Worm (Caenorhabditis elegans): ENCODE measurements around the gene F13A7.11.

Gene F13A7.11

ce11 chrV:16376430-16376948, 18.6 kb downstream of the F13A7.11 start:
- TF ChIP-seq lin-13 (GFP tag; optimal IDR thresholded peaks at IDR 0.05) = no peak
- peak; percentile 95 for TF ChIP-seq set-16 (GFP tag; IDR thresholded peaks at IDR 0.05)
- 0 out of 2 replicates have a peak, but pooled peaks have one; percentile 41 for TF ChIP-seq snpc-1.2 (GFP tag; IDR thresholded peaks at IDR 0.05)

- peak in 1 of 2 experiments; percentile 62 for TF ChIP-seq unc-62 (GFP tag; optimal IDR thresholded peaks at IDR 0.05 in 1 of 2)
- no peak for TF ChIP-seq unc-62 (tag; optimal IDR thresholded peaks at IDR 0.05)
- no peak for TF ChIP-seq ZK546.5 (tag; optimal IDR thresholded peaks at IDR 0.05)
Measured at ce11 chrV:16374676-16375075, 20.4 kb downstream of the F13A7.11 start, which contains the start of gene srv-34. TSS of gene srv-34 (minus strand) at chrV:16374776.

ce11 chrV:16370039-16370438, 25.1 kb downstream of the F13A7.11 start:
- peak; percentile 78 for TF ChIP-seq dve-1 (tag; optimal IDR thresholded peaks at IDR 0.05; ENCODE audit: insufficient read depth)
- peak; percentile 75 for TF ChIP-seq madf-9 (GFP tag; conservative IDR thresholded peaks at IDR 0.05)
- TF ChIP-seq lin-13 (GFP tag; optimal IDR thresholded peaks at IDR 0.05) = peak; percentile 89
- TF ChIP-seq lin-39 (tag; optimal IDR thresholded peaks at IDR 0.05) = no peak
- TF ChIP-seq cey-2 (tag; optimal IDR thresholded peaks at IDR 0.05; ENCODE audit: borderline replicate concordance, insufficient read depth) = no peak
- peak; percentile 87 for TF ChIP-seq nhr-102 (tag; optimal IDR thresholded peaks at IDR 0.05)
- TF ChIP-seq ceh-44 (GFP tag; IDR thresholded peaks at IDR 0.05) = peak; percentile 63; the same call in 1 of the 2 replicates
- TF ChIP-seq lim-7 (GFP tag; IDR thresholded peaks at IDR 0.05) = peak; percentile 90
- TF ChIP-seq skn-1 (tag; optimal IDR thresholded peaks at IDR 0.05) = no peak
- TF ChIP-seq ztf-7 (tag; optimal IDR thresholded peaks at IDR 0.05) = peak; percentile 51
- TF ChIP-seq lin-1 (GFP tag; IDR thresholded peaks at IDR 0.05) = peak; percentile 82
- TF ChIP-seq php-3 (GFP tag; IDR thresholded peaks at IDR 0.05) = peak; percentile 80
- peak; percentile 91 for TF ChIP-seq mep-1 (tag; optimal IDR thresholded peaks at IDR 0.05)
- peak; percentile 84 for TF ChIP-seq F49E8.2 (tag; optimal IDR thresholded peaks at IDR 0.05; ENCODE audit: borderline replicate concordance)
- peak; percentile 91 for TF ChIP-seq hmg-1.1 (GFP tag; IDR thresholded peaks at IDR 0.05)
- 0 out of 2 replicates have a peak, but pooled peaks have one; percentile 65 for TF ChIP-seq zip-11 (GFP tag; IDR thresholded peaks at IDR 0.05)
- TF ChIP-seq ZK546.5 (tag; optimal IDR thresholded peaks at IDR 0.05) = no peak
- TF ChIP-seq daf-19 (GFP tag; conservative IDR thresholded peaks at IDR 0.05) = no peak
- TF ChIP-seq aha-1 (tag) = peak; percentile 98
- TF ChIP-seq dmd-9 (GFP tag; IDR thresholded peaks at IDR 0.05) = peak; percentile 75
- TF ChIP-seq gei-8 (GFP tag; optimal IDR thresholded peaks at IDR 0.05) = peak; percentile 66
- no peak for TF ChIP-seq nhr-237 (tag; optimal IDR thresholded peaks at IDR 0.05)
- TF ChIP-seq zag-1 (tag; optimal IDR thresholded peaks at IDR 0.05) = no peak
- TF ChIP-seq unc-62 (GFP tag; optimal IDR thresholded peaks at IDR 0.05 in 1 of 2) = peak in 1 of 2 experiments; percentile 97
- no peak for TF ChIP-seq unc-62 (tag; optimal IDR thresholded peaks at IDR 0.05)
- TF ChIP-seq Y5F2A.4 (GFP tag; optimal IDR thresholded peaks at IDR 0.05) = peak; percentile 79
- TF ChIP-seq F10B5.3 (tag; optimal IDR thresholded peaks at IDR 0.05) = peak; percentile 70
- TF ChIP-seq dpl-1 (GFP tag; optimal IDR thresholded peaks at IDR 0.05) = peak; percentile 48
- no peak for TF ChIP-seq snpc-4 (tag; optimal IDR thresholded peaks at IDR 0.05)
- TF ChIP-seq tra-1 (GFP tag; IDR thresholded peaks at IDR 0.05) = peak; percentile 88
- no peak for TF ChIP-seq daf-12 (tag; optimal IDR thresholded peaks at IDR 0.05)
- TF ChIP-seq T20F7.1 (GFP tag; optimal IDR thresholded peaks at IDR 0.05) = no peak
- peak; percentile 37 for TF ChIP-seq nhr-11 (tag; optimal IDR thresholded peaks at IDR 0.05)
- TF ChIP-seq attf-4 (tag; optimal IDR thresholded peaks at IDR 0.05) = no peak
- peak; percentile 84 for TF ChIP-seq nhr-42 (GFP tag; IDR thresholded peaks at IDR 0.05)
- peak; percentile 65 for TF ChIP-seq jun-1 (tag; optimal IDR thresholded peaks at IDR 0.05)
- peak; percentile 80 for TF ChIP-seq Y48G9A.11 (GFP tag; IDR thresholded peaks at IDR 0.05)
- TF ChIP-seq dmd-8 (GFP tag; IDR thresholded peaks at IDR 0.05) = peak; percentile 92
- TF ChIP-seq unc-39 (tag; optimal IDR thresholded peaks at IDR 0.05) = no peak
- peak; percentile 69 for TF ChIP-seq sdz-12 (GFP tag; optimal IDR thresholded peaks at IDR 0.05)
- no peak for TF ChIP-seq nhr-10 (tag; optimal IDR thresholded peaks at IDR 0.05)
- TF ChIP-seq ctbp-1 (GFP tag; IDR thresholded peaks at IDR 0.05) = peak; percentile 88; the same call in 1 of the 2 replicates
- no peak for TF ChIP-seq lin-15B (tag; optimal IDR thresholded peaks at IDR 0.05)
- TF ChIP-seq nhr-111 (GFP tag; optimal IDR thresholded peaks at IDR 0.05) = peak; percentile 76
- TF ChIP-seq madf-5 (GFP tag; IDR thresholded peaks at IDR 0.05) = peak; percentile 65 to 79; a peak in 2 of 4 replicates
